Worm (Caenorhabditis elegans): ENCODE measurements around the gene ins-31.

- no peak for TF ChIP-seq egl-27 (tag; optimal IDR thresholded peaks at IDR 0.05)
- no peak for TF ChIP-seq ztf-4 (tag; optimal IDR thresholded peaks at IDR 0.05)
- TF ChIP-seq nhr-12 (tag; optimal IDR thresholded peaks at IDR 0.05): no peak
- no peak for TF ChIP-seq ceh-16 (tag; optimal IDR thresholded peaks at IDR 0.05)
- TF ChIP-seq aly-2 (tag; optimal IDR thresholded peaks at IDR 0.05): no peak
- TF ChIP-seq R02D3.7 (tag; optimal IDR thresholded peaks at IDR 0.05): no peak
- TF ChIP-seq pqm-1 (tag; optimal IDR thresholded peaks at IDR 0.05): no peak
- no peak for TF ChIP-seq snpc-4 (tag; optimal IDR thresholded peaks at IDR 0.05)
Observed at ce11 chrII:3096060-3096459, 30.8 kb upstream of the ins-31 start, which contains the start of gene srg-23.

Data from whole organism, L3 larva.